Worm (Caenorhabditis elegans) whole organism, midembryonic: Measurements from ENCODE around the gene ZK632.14.

Experiments used
- T22C8.4 ChIP-seq: fragments of 200-800 bp; sonication (Bioruptor generic); IDR thresholded peaks from 2 replicates; pipeline ENCODE4 v1.3.6; 2022; ENCODE audit warnings: missing genetic modification characterization, missing compliant biosample characterization
- cog-1 ChIP-seq: sonication (generic microtip); optimal IDR thresholded peaks from 2 replicates; lab custom pipeline; 2016; ENCODE audit warnings: missing genetic modification characterization, missing compliant biosample characterization
- flt-1 ChIP-seq: fragments of 200-800 bp; sonication (Bioruptor generic); IDR thresholded peaks from 2 replicates; pipeline ENCODE4 v1.3.6; 2022; ENCODE audit warnings: missing genetic modification characterization, missing compliant biosample characterization
- klf-2 ChIP-seq: fragments of 200-800 bp; sonication (Bioruptor generic); conservative IDR thresholded peaks from 2 replicates; pipeline ENCODE4 v1.3.6; 2022; ENCODE audit warnings: missing genetic modification reagents, missing genetic modification characterization, missing compliant biosample characterization
- med-1 ChIP-seq: sonication (generic microtip); optimal IDR thresholded peaks from 2 replicates; lab custom pipeline; 2017; ENCODE audit warnings: missing genetic modification characterization, mild to moderate bottlenecking, missing compliant biosample characterization, antibody characterized with exemption, missing genetic modification reagents; ENCODE audit not compliant: insufficient read depth
- ref-1 ChIP-seq: fragments of 200-800 bp; sonication (Bioruptor generic); conservative IDR thresholded peaks from 2 replicates; pipeline ENCODE4 v1.3.6; 2022; ENCODE audit warnings: missing genetic modification reagents, missing genetic modification characterization, missing compliant biosample characterization
- tab-1 ChIP-seq: fragments of 200-800 bp; sonication (Bioruptor generic); IDR thresholded peaks from 2 replicates; pipeline ENCODE4 v1.3.6; 2022; ENCODE audit warnings: missing genetic modification characterization, missing compliant biosample characterization
- ztf-23 ChIP-seq: fragments of 200-800 bp; sonication (Bioruptor generic); IDR thresholded peaks from 2 replicates; pipeline ENCODE4 v1.3.6; 2022; ENCODE audit warnings: missing genetic modification reagents, missing genetic modification characterization, missing compliant biosample characterization
- ztf-29 ChIP-seq: fragments of 200-800 bp; sonication (Bioruptor generic); IDR thresholded peaks from 2 replicates; pipeline ENCODE4 v1.3.6; 2022; ENCODE audit warnings: missing genetic modification reagents, missing genetic modification characterization, missing compliant biosample characterization

- TF ChIP-seq ztf-29 (GFP tag; lab: Robert Waterston, UW) (no peak), med-1 (no peak), flt-1 (GFP tag; lab: Robert Waterston, UW) (no peak), tab-1 (GFP tag; lab: Robert Waterston, UW) (no peak), T22C8.4 (GFP tag; lab: Robert Waterston, UW) (no peak), ztf-23 (GFP tag; lab: Robert Waterston, UW) (no peak), ref-1 (GFP tag; lab: Robert Waterston, UW) (no peak), klf-2 (GFP tag; lab: Robert Waterston, UW) (no peak), cog-1 (tag; lab: Kevin White, UChicago) (no peak)
Observed at ce11 chrIII:9807560-9808046, 5.6 kb upstream of the ZK632.14 start.
